Fruit fly (Drosophila melanogaster) Kc167 (cell line): ENCODE results near the gene CG31743.

Source experiments
- Myc ChIP-seq: fragments of >200 bp; optimal IDR thresholded peaks from 2 replicates; lab custom pipeline; 2017; ENCODE audit warnings: missing external identifiers
- Sin3A ChIP-seq: fragments of >200 bp; optimal IDR thresholded peaks from 2 replicates; lab custom pipeline; 2018; ENCODE audit warnings: missing external identifiers
- h ChIP-seq: fragments of >200 bp; optimal IDR thresholded peaks from 3 replicates; lab custom pipeline; 2018; ENCODE audit warnings: missing external identifiers
- insv ChIP-seq: fragments of >200 bp; optimal IDR thresholded peaks from 3 replicates; lab custom pipeline; 2018; ENCODE audit warnings: missing external identifiers
- psq ChIP-seq: fragments of >200 bp; optimal IDR thresholded peaks from 2 replicates; lab custom pipeline; 2017; ENCODE audit warnings: missing external identifiers
- ttk ChIP-seq: sonication (Bioruptor generic); optimal IDR thresholded peaks from 2 replicates; lab custom pipeline; 2017; ENCODE audit warnings: missing external identifiers

dm6 chr2L:16857131-16857530 is 22.2 kb upstream of the CG31743 start:
- no peak for TF ChIP-seq psq (lab: Kevin White, UChicago)
- no peak for TF ChIP-seq ttk (lab: Kevin White, UChicago)
- TF ChIP-seq Sin3A (lab: Kevin White, UChicago) = no peak
- TF ChIP-seq h (lab: Kevin White, UChicago) = no peak
- TF ChIP-seq insv (lab: Kevin White, UChicago) = no peak
- no peak for TF ChIP-seq Myc (lab: Kevin White, UChicago)
